Worm (Caenorhabditis elegans): Measurements from ENCODE around the gene F56A8.3.
A peak's percentile ranks its signal among the peaks of the same experiment; 100 is the strongest.

The F56A8.3 gene

ce11 chrIII:13307107-13307506 is 50.4 kb downstream of the F56A8.3 start, which contains the start of the genes klp-19 and slc-36.1 (continued):
- TF ChIP-seq pax-3 (tag; optimal IDR thresholded peaks at IDR 0.05) (no peak), fos-1 (tag; optimal IDR thresholded peaks at IDR 0.05) (no peak), zip-4 (GFP tag; optimal IDR thresholded peaks at IDR 0.05) (no peak), lin-14 (GFP tag; optimal IDR thresholded peaks at IDR 0.05) (no peak), mab-9 (GFP tag; IDR thresholded peaks at IDR 0.05) (no peak; the same call in 1 of the 2 replicates), sptf-1 (tag; optimal IDR thresholded peaks at IDR 0.05) (no peak), unc-86 (tag; optimal IDR thresholded peaks at IDR 0.05) (peak; percentile 42), efl-1 (optimal IDR thresholded peaks at IDR 0.05) (peak; percentile 76 to 83), efl-1 (GFP tag; optimal IDR thresholded peaks at IDR 0.05 in 1 of 2) (peak; percentile 88 to 98), snu-23 (GFP tag; optimal IDR thresholded peaks at IDR 0.05) (peak; percentile 66), egl-13 (tag; optimal IDR thresholded peaks at IDR 0.05) (no peak), tlp-1 (tag; optimal IDR thresholded peaks at IDR 0.05) (no peak), nhr-12 (tag; optimal IDR thresholded peaks at IDR 0.05) (no peak), dpl-1 (GFP tag; optimal IDR thresholded peaks at IDR 0.05) (peak; percentile 83 to 88 (median 84)), isw-1 (GFP tag; IDR thresholded peaks at IDR 0.05) (peak; percentile 29), C04F5.9 (tag; optimal IDR thresholded peaks at IDR 0.05) (peak; percentile 30), nhr-28 (tag; optimal IDR thresholded peaks at IDR 0.05) (no peak), nhr-84 (tag; optimal IDR thresholded peaks at IDR 0.05) (no peak), egl-27 (tag; optimal IDR thresholded peaks at IDR 0.05) (no peak), ama-1 (optimal IDR thresholded peaks at IDR 0.05) (no peak), aha-1 (tag; optimal IDR thresholded peaks at IDR 0.05) (no peak), C16A3.4 (tag; optimal IDR thresholded peaks at IDR 0.05) (no peak), unc-130 (tag; optimal IDR thresholded peaks at IDR 0.05) (peak; percentile 17), F16B12.6 (tag; optimal IDR thresholded peaks at IDR 0.05) (peak; percentile 91), ceh-82 (tag; optimal IDR thresholded peaks at IDR 0.05) (peak in 2 of 3 experiments; percentile 27 to 47), nhr-90 (tag; optimal IDR thresholded peaks at IDR 0.05; ENCODE audit: poor library complexity) (peak; percentile 13), jun-1 (tag; optimal IDR thresholded peaks at IDR 0.05) (no peak), Y116A8C.19 (tag; optimal IDR thresholded peaks at IDR 0.05; ENCODE audit: borderline replicate concordance) (no peak), sox-4 (tag; optimal IDR thresholded peaks at IDR 0.05) (no peak), pqm-1 (tag; optimal IDR thresholded peaks at IDR 0.05) (no peak), nhr-71 (tag; optimal IDR thresholded peaks at IDR 0.05) (peak; percentile 67), nhr-237 (tag; optimal IDR thresholded peaks at IDR 0.05) (no peak), ceh-90 (tag; optimal IDR thresholded peaks at IDR 0.05) (no peak), ceh-63 (GFP tag; optimal IDR thresholded peaks at IDR 0.05) (no peak), dsc-1 (tag; optimal IDR thresholded peaks at IDR 0.05) (peak; percentile 42), tbx-2 (tag; optimal IDR thresholded peaks at IDR 0.05) (peak; percentile 35), ets-5 (GFP tag; IDR thresholded peaks at IDR 0.05) (no peak), lin-35 (GFP tag; optimal IDR thresholded peaks at IDR 0.05) (peak; percentile 86 to 87), unc-30 (tag; optimal IDR thresholded peaks at IDR 0.05) (no peak), alr-1 (tag; optimal IDR thresholded peaks at IDR 0.05; ENCODE audit: borderline replicate concordance) (no peak), snpc-4 (tag; optimal IDR thresholded peaks at IDR 0.05) (no peak), aly-2 (tag; optimal IDR thresholded peaks at IDR 0.05) (no peak), efl-3 (GFP tag; optimal IDR thresholded peaks at IDR 0.05) (no peak), grh-1 (GFP tag; IDR thresholded peaks at IDR 0.05) (no peak), nhr-20 (tag; optimal IDR thresholded peaks at IDR 0.05) (peak; percentile 32), nhr-11 (tag; optimal IDR thresholded peaks at IDR 0.05) (no peak), xbp-1 (tag; optimal IDR thresholded peaks at IDR 0.05) (peak; percentile 34), nhr-85 (tag) (peak; percentile 46), mef-2 (tag; optimal IDR thresholded peaks at IDR 0.05) (no peak)
